Worm (Caenorhabditis elegans): ENCODE measurements around the gene F41B4.1.

DNA sequence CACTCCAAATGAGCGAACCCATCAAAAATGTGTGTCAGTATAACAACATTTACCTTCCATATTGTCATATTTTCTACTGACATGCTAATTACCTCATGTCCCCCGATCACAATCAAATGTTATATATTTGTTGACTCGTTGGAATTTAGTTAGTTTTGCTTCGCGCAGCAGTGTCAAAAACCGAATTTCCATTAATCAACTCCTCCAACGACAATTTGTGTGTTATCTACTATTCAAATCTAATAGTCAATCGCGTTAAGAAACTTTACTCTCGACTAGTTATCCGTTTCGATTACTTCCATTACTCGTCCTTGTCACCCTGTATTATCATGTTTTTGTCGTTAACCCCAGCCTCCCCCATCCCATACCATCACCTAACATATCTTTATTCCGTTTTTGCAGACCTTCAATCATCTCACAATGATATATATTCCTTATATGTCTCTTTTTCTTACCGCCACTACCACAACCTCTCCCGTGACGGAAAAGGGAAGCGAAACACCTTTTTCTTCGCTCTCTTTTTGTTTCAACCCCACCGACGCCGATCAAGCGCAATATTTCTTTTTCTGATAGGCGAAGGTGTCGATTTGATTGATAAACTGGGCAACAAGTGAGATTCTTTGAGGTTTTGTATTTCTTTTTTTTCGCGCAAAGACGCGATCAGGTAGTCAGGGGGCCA lies 29.7 kb downstream of the F41B4.1 start:
- TF ChIP-seq hmg-4 (GFP tag; optimal IDR thresholded peaks at IDR 0.05) (no peak), ama-1 (optimal IDR thresholded peaks at IDR 0.05) (no peak), ceh-13 (GFP tag; optimal IDR thresholded peaks at IDR 0.05) (no peak), scrt-1 (GFP tag; IDR thresholded peaks at IDR 0.05) (no peak), flt-1 (GFP tag; IDR thresholded peaks at IDR 0.05) (no peak), sea-1 (GFP tag; conservative IDR thresholded peaks at IDR 0.05) (no peak)
